Fruit fly (Drosophila melanogaster) whole organism: ENCODE results near the gene Hsp68.

Source experiments
- CG8478 ChIP-seq: fragments of >200 bp; optimal IDR thresholded peaks from 2 replicates; lab custom pipeline; 2018; ENCODE audit warnings: inconsistent platforms
- Dll ChIP-seq: fragments of >200 bp; optimal IDR thresholded peaks from 2 replicates; lab custom pipeline; 2017
- EcR ChIP-seq, 2 experiments: fragments of >200 bp; optimal IDR thresholded peaks; 2 replicates each; lab custom pipeline; 2017; ENCODE audit warnings: missing biosample characterization in 2 of 2, missing genetic modification characterization in 2 of 2, missing genetic modification reagents in 2 of 2
- pan ChIP-seq: fragments of >200 bp; optimal IDR thresholded peaks from 2 replicates; lab custom pipeline; 2017
- psq ChIP-seq: fragments of >200 bp; optimal IDR thresholded peaks from 2 replicates; lab custom pipeline; 2017
- usp ChIP-seq: fragments of >200 bp; optimal IDR thresholded peaks from 2 replicates; lab custom pipeline; 2017; ENCODE audit warnings: missing biosample characterization, missing genetic modification characterization, mixed read lengths

Hsp68 gene

dm6 chr3R:24012038-24012693, 44.9 kb downstream of the Hsp68 start:
- TF ChIP-seq psq (lab: Kevin White, UChicago) (no peak), Dll (no peak), CG8478 (lab: Kevin White, UChicago) (no peak), pan (no peak), EcR (GFP tag; optimal IDR thresholded peaks at IDR 0.05; lab: Kevin White, UChicago) (no peak), usp (GFP tag; lab: Kevin White, UChicago) (no peak)

DNA sequence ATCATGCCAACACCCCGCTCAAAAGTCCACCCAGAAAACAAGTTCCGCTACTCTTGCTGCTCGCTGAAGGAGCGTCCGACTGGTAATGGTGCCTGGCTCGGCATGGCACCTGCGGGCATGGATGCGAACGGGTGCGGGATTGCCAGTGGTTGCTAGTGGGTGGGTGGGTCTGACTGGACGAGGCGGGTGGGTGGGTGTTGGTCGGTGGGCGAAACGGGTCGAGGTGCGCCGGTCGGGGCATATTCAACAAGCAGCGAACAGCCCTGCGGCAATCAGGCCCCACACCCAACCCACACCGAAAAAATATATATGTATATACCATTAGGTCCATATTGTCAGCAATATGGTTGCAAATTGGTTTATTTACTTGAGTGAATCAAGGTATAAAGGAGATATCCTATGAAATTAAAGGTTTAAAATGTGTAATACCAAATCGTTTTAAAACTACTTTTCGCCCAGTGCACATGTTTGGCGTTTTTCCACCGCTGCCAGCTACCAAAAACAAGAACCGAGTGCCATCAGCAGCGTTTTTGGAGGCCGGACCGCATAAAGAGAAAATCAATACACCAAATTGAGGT, 46.4 kb downstream of the Hsp68 start:
- TF ChIP-seq psq (lab: Kevin White, UChicago) (no peak), pan (no peak), EcR (GFP tag; optimal IDR thresholded peaks at IDR 0.05; lab: Kevin White, UChicago) (no peak), Dll (no peak), CG8478 (lab: Kevin White, UChicago) (no peak)

DNA sequence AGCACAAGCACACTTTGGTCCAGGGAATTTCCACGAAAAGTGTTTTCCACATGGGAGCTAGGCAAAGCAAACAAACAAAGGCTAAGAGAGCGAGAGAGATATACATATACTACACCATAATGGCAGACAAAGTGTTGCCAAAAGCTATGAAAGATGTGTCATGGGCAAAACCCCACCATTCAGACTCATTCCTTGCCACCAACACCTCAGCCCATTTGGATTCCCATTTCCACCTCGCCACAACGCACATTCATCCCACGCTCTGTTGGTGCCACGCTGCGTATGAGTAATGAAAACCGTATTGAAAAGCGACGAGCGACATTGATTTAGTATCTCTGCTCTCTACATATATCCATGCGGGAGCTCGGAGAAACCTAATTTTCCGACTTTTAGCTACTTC, 48.2 kb downstream of the Hsp68 start:
- no peak for TF ChIP-seq Dll
- no peak for TF ChIP-seq EcR (GFP tag; optimal IDR thresholded peaks at IDR 0.05; lab: Kevin White, UChicago)
- TF ChIP-seq psq (lab: Kevin White, UChicago) = no peak
- no peak for TF ChIP-seq pan
- TF ChIP-seq usp (GFP tag; lab: Kevin White, UChicago) = no peak
- no peak for TF ChIP-seq CG8478 (lab: Kevin White, UChicago)

DNA sequence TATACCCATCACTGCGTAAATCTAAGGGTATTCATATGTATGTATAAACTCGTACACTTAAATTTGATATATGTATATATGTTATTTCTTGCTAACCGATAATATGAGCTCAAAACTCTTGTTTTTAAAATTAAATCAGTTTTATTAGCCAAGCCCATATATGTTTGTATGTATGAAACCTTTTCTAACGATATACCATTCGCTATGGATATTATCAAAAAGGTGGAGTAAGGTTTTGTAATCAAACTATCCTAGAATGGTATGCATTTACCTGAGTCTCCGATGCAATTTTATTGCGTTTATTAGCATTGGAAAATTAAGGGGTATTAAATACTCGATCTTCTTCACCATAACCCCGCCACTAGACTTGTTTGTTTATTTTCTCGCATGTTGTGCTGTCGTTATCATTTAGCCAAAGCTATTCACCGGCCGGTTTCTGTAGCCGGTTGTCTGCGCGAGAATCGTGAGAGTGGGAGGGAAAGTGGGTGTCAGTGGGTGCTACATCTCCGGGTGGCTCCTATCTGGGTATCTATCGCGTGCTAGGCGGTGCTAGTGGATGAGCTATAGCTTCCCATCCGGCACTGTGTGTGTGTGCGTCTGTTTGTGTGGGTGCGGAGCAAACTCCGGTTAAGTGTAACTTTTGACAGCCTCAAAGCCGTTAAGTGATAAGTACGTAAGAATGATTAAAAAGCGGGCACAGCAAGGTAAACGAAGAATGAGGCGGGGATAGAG, 49.2 kb downstream of the Hsp68 start:
- no peak for TF ChIP-seq CG8478 (lab: Kevin White, UChicago)
- no peak for TF ChIP-seq Dll
- TF ChIP-seq usp (GFP tag; lab: Kevin White, UChicago) = no peak
- no peak for TF ChIP-seq EcR (GFP tag; optimal IDR thresholded peaks at IDR 0.05; lab: Kevin White, UChicago)
- no peak for TF ChIP-seq pan
- TF ChIP-seq psq (lab: Kevin White, UChicago) = no peak

DNA sequence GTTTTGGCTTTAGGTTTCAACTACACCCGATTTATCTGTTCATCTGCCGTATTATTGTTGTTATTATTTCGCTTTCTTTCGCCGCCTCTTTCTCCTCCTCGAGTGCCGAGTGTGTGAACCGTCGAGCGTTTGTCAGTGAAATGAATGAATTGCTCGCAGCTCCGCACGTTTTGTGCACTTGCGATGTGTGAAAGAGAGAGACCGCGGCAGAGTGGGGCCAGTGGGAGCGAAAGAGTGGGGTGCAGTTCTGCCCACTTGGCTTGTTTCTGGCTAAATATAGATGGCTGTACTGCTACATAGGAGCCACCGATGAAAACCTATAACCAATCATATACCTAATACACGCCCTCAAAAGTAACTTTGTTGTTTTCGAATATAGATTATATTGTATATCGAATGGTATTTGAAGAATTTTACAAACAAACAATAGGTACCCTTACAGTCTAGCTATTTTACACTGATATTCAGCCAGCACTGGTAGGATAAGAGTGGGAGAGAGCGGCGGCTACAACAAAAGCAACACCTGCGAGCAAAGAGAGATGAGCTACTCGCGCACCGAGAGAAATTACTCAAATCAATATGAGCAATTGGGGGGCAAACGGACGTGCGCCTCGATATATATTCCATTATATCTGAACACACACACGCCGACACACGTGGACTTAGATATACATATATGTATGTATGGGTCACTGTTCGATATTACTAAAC, 50.5 kb downstream of the Hsp68 start:
- no peak for TF ChIP-seq EcR (GFP tag; optimal IDR thresholded peaks at IDR 0.05; lab: Kevin White, UChicago)
- TF ChIP-seq usp (GFP tag; lab: Kevin White, UChicago) = no peak
- TF ChIP-seq psq (lab: Kevin White, UChicago) = no peak
- no peak for TF ChIP-seq Dll
- TF ChIP-seq CG8478 (lab: Kevin White, UChicago) = no peak
- no peak for TF ChIP-seq pan
